Worm (Caenorhabditis elegans) whole organism, L2 larva: ENCODE data around the gene C49C3.21.

Source experiments
- C34F6.9 ChIP-seq: fragments of 150-350 bp; optimal IDR thresholded peaks from 2 replicates; lab custom pipeline; 2014; ENCODE audit warnings: missing biosample characterization, missing genetic modification characterization
- F13H6.1 ChIP-seq: sonication (generic microtip); optimal IDR thresholded peaks from 2 replicates; lab custom pipeline; 2016; ENCODE audit warnings: missing genetic modification characterization, missing compliant biosample characterization
- R02D3.7 ChIP-seq: fragments of 150-350 bp; optimal IDR thresholded peaks from 2 replicates; lab custom pipeline; 2014; ENCODE audit warnings: missing biosample characterization, missing genetic modification characterization
- ZK546.5 ChIP-seq: sonication (generic microtip); optimal IDR thresholded peaks from 2 replicates; lab custom pipeline; 2017; ENCODE audit warnings: missing biosample characterization, missing genetic modification characterization
- alr-1 ChIP-seq: fragments of 150-350 bp; optimal IDR thresholded peaks from 2 replicates; lab custom pipeline; 2014; ENCODE audit warnings: missing biosample characterization, missing genetic modification characterization
- crh-2 ChIP-seq: sonication (generic microtip); optimal IDR thresholded peaks from 2 replicates; lab custom pipeline; 2017; ENCODE audit warnings: missing biosample characterization, missing genetic modification characterization
- dmd-4 ChIP-seq: sonication (generic microtip); optimal IDR thresholded peaks from 2 replicates; lab custom pipeline; 2017; ENCODE audit warnings: missing biosample characterization, missing genetic modification characterization
- egl-27 ChIP-seq: sonication (generic microtip); optimal IDR thresholded peaks from 3 replicates; lab custom pipeline; 2017; ENCODE audit warnings: missing biosample characterization, missing genetic modification reagents, missing genetic modification characterization
- elt-1 ChIP-seq: fragments of 150-350 bp; optimal IDR thresholded peaks from 2 replicates; lab custom pipeline; 2014; ENCODE audit warnings: missing biosample characterization, missing genetic modification characterization
- lin-11 ChIP-seq: fragments of 150-350 bp; sonication (generic microtip); optimal IDR thresholded peaks from 2 replicates; lab custom pipeline; 2014; ENCODE audit warnings: missing biosample characterization, missing genetic modification characterization, inconsistent platforms, mixed read lengths
- lin-13 ChIP-seq: fragments of 150-350 bp; optimal IDR thresholded peaks from 2 replicates; lab custom pipeline; 2014; ENCODE audit warnings: missing biosample characterization, missing genetic modification reagents, missing genetic modification characterization
- lin-39 ChIP-seq: fragments of 150-350 bp; optimal IDR thresholded peaks from 2 replicates; lab custom pipeline; 2014; ENCODE audit warnings: missing biosample characterization, missing genetic modification reagents, missing genetic modification characterization
- lsy-2 ChIP-seq, 2 experiments: fragments of 150-350 bp in 1 of 2; sonication (generic microtip) in 1 of 2; optimal IDR thresholded peaks; 2 replicates each; lab custom pipeline; 2014 to 2017; ENCODE audit warnings: missing biosample characterization in 2 of 2, missing genetic modification characterization in 2 of 2
- nhr-10 ChIP-seq: sonication (generic microtip); optimal IDR thresholded peaks from 2 replicates; lab custom pipeline; 2017; ENCODE audit warnings: missing biosample characterization, missing genetic modification characterization
- nhr-12 ChIP-seq: fragments of 150-350 bp; optimal IDR thresholded peaks from 2 replicates; lab custom pipeline; 2014; ENCODE audit warnings: missing biosample characterization, missing genetic modification characterization
- nhr-129 ChIP-seq: fragments of 150-350 bp; optimal IDR thresholded peaks from 2 replicates; lab custom pipeline; 2014; ENCODE audit warnings: missing biosample characterization, missing genetic modification characterization
- nhr-21 ChIP-seq: fragments of 150-350 bp; optimal IDR thresholded peaks from 2 replicates; lab custom pipeline; 2014; ENCODE audit warnings: missing biosample characterization, missing genetic modification characterization
- nhr-25 ChIP-seq: fragments of 150-350 bp; sonication (generic microtip); optimal IDR thresholded peaks from 3 replicates; lab custom pipeline; 2014; ENCODE audit warnings: missing biosample characterization, missing genetic modification characterization
- nhr-6 ChIP-seq: fragments of 150-350 bp; optimal IDR thresholded peaks from 2 replicates; lab custom pipeline; 2014; ENCODE audit warnings: missing biosample characterization, missing genetic modification characterization
- peb-1 ChIP-seq: fragments of 150-350 bp; optimal IDR thresholded peaks from 2 replicates; lab custom pipeline; 2014; ENCODE audit warnings: missing biosample characterization, missing genetic modification characterization
- sem-4 ChIP-seq: fragments of 150-350 bp; optimal IDR thresholded peaks from 2 replicates; lab custom pipeline; 2014; ENCODE audit warnings: missing biosample characterization, missing genetic modification reagents, missing genetic modification characterization
- sma-9 ChIP-seq, 2 experiments: fragments of 150-350 bp in 1 of 2; sonication (generic microtip) in 1 of 2; optimal IDR thresholded peaks; 2 replicates each; lab custom pipeline; 2014 to 2016; ENCODE audit warnings: missing genetic modification characterization in 2 of 2, mild to moderate bottlenecking in 1 of 2, missing biosample characterization in 1 of 2, missing compliant biosample characterization in 1 of 2, missing genetic modification reagents in 1 of 2, moderate library complexity in 1 of 2
- snpc-4 ChIP-seq: fragments of 150-350 bp; optimal IDR thresholded peaks from 2 replicates; lab custom pipeline; 2014; ENCODE audit warnings: missing biosample characterization, missing genetic modification characterization
- unc-39 ChIP-seq: fragments of 150-350 bp; optimal IDR thresholded peaks from 2 replicates; lab custom pipeline; 2014; ENCODE audit warnings: missing biosample characterization, missing genetic modification characterization
- unc-55 ChIP-seq: fragments of 150-350 bp; sonication (generic microtip); optimal IDR thresholded peaks from 3 replicates; lab custom pipeline; 2014; ENCODE audit warnings: missing biosample characterization, missing genetic modification reagents, missing genetic modification characterization
- unc-62 ChIP-seq: fragments of 150-350 bp; optimal IDR thresholded peaks from 2 replicates; lab custom pipeline; 2014; ENCODE audit warnings: missing biosample characterization, missing genetic modification reagents, missing genetic modification characterization
- zag-1 ChIP-seq: fragments of 150-350 bp; optimal IDR thresholded peaks from 2 replicates; lab custom pipeline; 2014; ENCODE audit warnings: missing biosample characterization, missing genetic modification characterization
- ztf-1 ChIP-seq: fragments of 200-800 bp; sonication (Bioruptor generic); conservative IDR thresholded peaks from 2 replicates; pipeline ENCODE4 v1.3.6; 2022; ENCODE audit warnings: missing genetic modification characterization, missing compliant biosample characterization
- ztf-11 ChIP-seq: sonication (generic microtip); optimal IDR thresholded peaks from 2 replicates; lab custom pipeline; 2017; ENCODE audit warnings: missing biosample characterization, missing genetic modification characterization
- ztf-4 ChIP-seq: fragments of 150-350 bp; optimal IDR thresholded peaks from 2 replicates; lab custom pipeline; 2014; ENCODE audit warnings: missing biosample characterization, missing genetic modification characterization

Gene C49C3.21

ce11 chrIV:17328834-17329233 is 13.9 kb upstream of the C49C3.21 start, which contains the start of gene ceh-88:
Gene ceh-88, plus strand, starts transcription at chrIV:17329188.
- TF ChIP-seq egl-27 (tag; lab: Kevin White, UChicago) (no peak), C34F6.9 (peak; percentile 37)

DNA sequence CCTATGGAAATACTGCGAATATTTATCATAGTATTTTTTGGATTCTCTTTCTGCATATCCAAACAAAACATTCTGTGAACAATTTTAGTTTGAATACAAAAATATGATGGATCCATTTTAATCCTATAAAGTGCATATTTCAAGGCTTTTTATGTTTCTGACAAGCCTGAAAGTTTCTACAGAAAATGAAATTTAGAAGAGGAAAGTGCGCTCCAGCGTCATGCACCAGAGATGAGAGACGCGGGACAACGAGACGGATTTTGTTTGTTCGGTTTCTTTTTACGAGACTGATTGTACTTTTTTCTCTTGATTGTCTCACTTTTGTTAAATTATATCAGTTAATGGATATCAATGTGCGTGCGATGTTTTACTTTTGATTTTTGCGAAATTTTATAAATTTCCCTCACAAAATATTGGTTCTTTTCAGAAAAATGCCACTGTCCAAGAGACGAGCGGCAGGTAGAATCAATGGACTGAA is 11.6 kb upstream of the C49C3.21 start, which contains the start of gene C49C3.6:
Gene C49C3.6, plus strand, starts transcription at position 428 of the 478 bp plus-strand sequence.
- TF ChIP-seq F13H6.1 (tag; lab: Kevin White, UChicago) (no peak), nhr-25 (tag; lab: Kevin White, UChicago) (peak; percentile 12), ztf-4 (no peak), sem-4 (no peak), unc-55 (GFP tag; lab: Kevin White, UChicago) (peak; percentile 29), unc-39 (tag; lab: Kevin White, UChicago) (no peak), dmd-4 (tag; lab: Kevin White, UChicago) (no peak), lin-13 (GFP tag; lab: Kevin White, UChicago) (peak; percentile 14), C34F6.9 (peak; percentile 31), lsy-2 (tag; optimal IDR thresholded peaks at IDR 0.05; lab: Kevin White, UChicago) (peak in 1 of 2 experiments; percentile 36), nhr-129 (tag; lab: Kevin White, UChicago) (no peak), ztf-1 (GFP tag; lab: Robert Waterston, UW) (no peak), nhr-10 (tag; lab: Kevin White, UChicago) (no peak)

- TF ChIP-seq zag-1 (tag; lab: Kevin White, UChicago) (no peak), ztf-11 (tag; lab: Kevin White, UChicago) (no peak), C34F6.9 (no peak), peb-1 (no peak), crh-2 (tag; lab: Kevin White, UChicago) (no peak), snpc-4 (tag; lab: Kevin White, UChicago) (no peak), R02D3.7 (tag; lab: Kevin White, UChicago) (no peak), egl-27 (tag; lab: Kevin White, UChicago) (no peak), nhr-25 (tag; lab: Kevin White, UChicago) (no peak), unc-62 (GFP tag; lab: Kevin White, UChicago) (no peak), unc-55 (GFP tag; lab: Kevin White, UChicago) (no peak), elt-1 (no peak), sem-4 (no peak), nhr-12 (tag; lab: Kevin White, UChicago) (no peak)
- TF ChIP-seq, all 48 proteins: peak for 0
Observed at ce11 chrIV:17332261-17332660, 10.5 kb upstream of the C49C3.21 start, which contains the start of gene C49C3.7. Gene C49C3.7, plus strand, starts transcription at chrIV:17332561.

ce11 chrIV:17333542-17334281 is 9.1 kb upstream of the C49C3.21 start, which contains the start of gene C49C3.15:
Gene C49C3.15, plus strand, starts transcription at chrIV:17334231.
- TF ChIP-seq dmd-4 (tag; lab: Kevin White, UChicago) (no peak), crh-2 (tag; lab: Kevin White, UChicago) (peak; percentile 62), ztf-4 (no peak), C34F6.9 (peak; percentile 73), unc-55 (GFP tag; lab: Kevin White, UChicago) (peak; percentile 61), nhr-10 (tag; lab: Kevin White, UChicago) (no peak), lsy-2 (tag; optimal IDR thresholded peaks at IDR 0.05; lab: Kevin White, UChicago) (peak in 1 of 2 experiments; percentile 65), ZK546.5 (tag; lab: Kevin White, UChicago) (no peak), nhr-129 (tag; lab: Kevin White, UChicago) (peak; percentile 41)

DNA sequence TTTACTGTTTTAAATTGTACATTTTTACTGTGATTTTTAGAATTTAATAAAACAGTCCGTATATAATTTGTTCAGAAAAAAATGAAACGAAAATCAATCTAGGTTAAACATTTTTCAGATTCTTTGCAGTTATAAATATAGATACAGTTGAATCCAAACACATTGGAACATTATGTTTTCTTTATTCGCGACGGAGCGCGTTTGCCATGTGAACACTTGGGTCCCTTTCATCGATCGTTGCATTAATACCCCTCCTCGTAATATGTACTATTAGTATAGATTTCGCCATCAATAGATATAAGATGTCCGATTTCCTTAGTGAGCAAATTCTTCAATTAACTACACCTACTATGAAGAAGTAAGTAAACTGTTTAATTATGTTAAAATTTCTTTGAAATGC is 7.7 kb upstream of the C49C3.21 start, which contains the start of gene C49C3.8:
Gene C49C3.8, plus strand, starts transcription at position 173 of the 400 bp plus-strand sequence.
- no peak for TF ChIP-seq dmd-4 (tag; lab: Kevin White, UChicago)
- no peak for TF ChIP-seq elt-1
- no peak for TF ChIP-seq alr-1 (tag; lab: Kevin White, UChicago)
- TF ChIP-seq sem-4: no peak
- TF ChIP-seq ZK546.5 (tag; lab: Kevin White, UChicago): no peak
- TF ChIP-seq C34F6.9: peak; percentile 61
- TF ChIP-seq nhr-21 (tag; lab: Kevin White, UChicago): no peak
- peak; percentile 54 for TF ChIP-seq unc-55 (GFP tag; lab: Kevin White, UChicago)
- no peak for TF ChIP-seq lin-11 (tag; lab: Kevin White, UChicago)
- TF ChIP-seq sma-9 (GFP tag; optimal IDR thresholded peaks at IDR 0.05; lab: Kevin White, UChicago): no peak
- no peak for TF ChIP-seq sma-9 (tag; optimal IDR thresholded peaks at IDR 0.05; lab: Kevin White, UChicago)
- TF ChIP-seq nhr-129 (tag; lab: Kevin White, UChicago): peak; percentile 8
- no peak for TF ChIP-seq egl-27 (tag; lab: Kevin White, UChicago)
- no peak for TF ChIP-seq nhr-6 (tag; lab: Kevin White, UChicago)
- TF ChIP-seq crh-2 (tag; lab: Kevin White, UChicago): no peak
- TF ChIP-seq lin-39 (tag; lab: Kevin White, UChicago): no peak
